Fruit fly (Drosophila melanogaster) whole organism, embryonic: ENCODE data around the gene CG10508.

Experiments used
- Ada2b ChIP-seq: fragments of 200-800 bp; sonication (Bioruptor generic); IDR thresholded peaks from 2 replicates; pipeline ENCODE4 v1.3.6; 2022; ENCODE audit warnings: missing biosample characterization, missing genetic modification characterization
- Bteb2 ChIP-seq: fragments of 200-800 bp; sonication (Bioruptor generic); optimal IDR thresholded peaks from 2 replicates; lab custom pipeline; 2016; ENCODE audit warnings: missing biosample characterization, missing genetic modification characterization
- CG1024 ChIP-seq: fragments of 200-800 bp; sonication (Bioruptor generic); IDR thresholded peaks from 2 replicates; pipeline ENCODE4 v1.3.6; 2022; ENCODE audit warnings: missing biosample characterization, missing genetic modification characterization
- CG10267 ChIP-seq: fragments of 200-800 bp; sonication (Bioruptor generic); optimal IDR thresholded peaks from 2 replicates; lab custom pipeline; 2018; ENCODE audit warnings: missing biosample characterization, mild to moderate bottlenecking, missing genetic modification characterization, moderate library complexity
- CG10462 ChIP-seq: fragments of 200-800 bp; sonication (Bioruptor generic); optimal IDR thresholded peaks from 2 replicates; lab custom pipeline; 2016; ENCODE audit warnings: missing biosample characterization, missing genetic modification characterization
- CG10654 ChIP-seq: fragments of 200-800 bp; sonication (Bioruptor generic); optimal IDR thresholded peaks from 2 replicates; lab custom pipeline; 2016; ENCODE audit warnings: missing biosample characterization, missing genetic modification characterization
- CG13775 ChIP-seq: fragments of 200-800 bp; sonication (Bioruptor generic); optimal IDR thresholded peaks from 3 replicates; lab custom pipeline; 2017; ENCODE audit warnings: missing biosample characterization, mild to moderate bottlenecking, missing genetic modification characterization
- CG14014 ChIP-seq: fragments of 200-800 bp; sonication (Bioruptor generic); IDR thresholded peaks from 2 replicates; pipeline ENCODE4 v1.3.6; 2022; ENCODE audit warnings: missing biosample characterization, missing genetic modification characterization
- CG14050 ChIP-seq: fragments of 200-800 bp; sonication (Bioruptor generic); IDR thresholded peaks from 3 replicates; pipeline ENCODE4 v1.3.6; 2022; ENCODE audit warnings: missing biosample characterization, missing genetic modification characterization
- CG14710 ChIP-seq: fragments of 200-800 bp; sonication (Bioruptor generic); optimal IDR thresholded peaks from 3 replicates; lab custom pipeline; 2019; ENCODE audit warnings: missing biosample characterization, mild to moderate bottlenecking, missing genetic modification characterization, moderate library complexity
- CG14860 ChIP-seq: fragments of 200-800 bp; sonication (Bioruptor generic); IDR thresholded peaks from 3 replicates; pipeline ENCODE4 v1.3.6; 2022; ENCODE audit warnings: missing biosample characterization, missing genetic modification characterization; ENCODE audit not compliant: partially characterized antibody
- CG15073 ChIP-seq: fragments of 200-800 bp; sonication (Bioruptor generic); optimal IDR thresholded peaks from 2 replicates; lab custom pipeline; 2016; ENCODE audit warnings: missing biosample characterization, missing genetic modification characterization
- CG30403 ChIP-seq: fragments of 200-800 bp; sonication (Bioruptor generic); optimal IDR thresholded peaks from 3 replicates; lab custom pipeline; 2016; ENCODE audit warnings: missing biosample characterization, missing genetic modification characterization
- CG3281 ChIP-seq: fragments of 200-800 bp; sonication (Bioruptor generic); optimal IDR thresholded peaks from 3 replicates; lab custom pipeline; 2017; ENCODE audit warnings: missing biosample characterization, mild to moderate bottlenecking, missing genetic modification characterization
- CG5953 ChIP-seq: fragments of 200-800 bp; sonication (Bioruptor generic); IDR thresholded peaks from 2 replicates; pipeline ENCODE4 v1.3.6; 2022; ENCODE audit warnings: missing biosample characterization, missing genetic modification characterization
- CG6791 ChIP-seq: fragments of 200-800 bp; sonication (Bioruptor generic); IDR thresholded peaks from 3 replicates; pipeline ENCODE4 v1.3.6; 2022; ENCODE audit warnings: missing biosample characterization, missing genetic modification characterization; ENCODE audit not compliant: partially characterized antibody
- CG7556 ChIP-seq: fragments of 200-800 bp; sonication (Bioruptor generic); optimal IDR thresholded peaks from 2 replicates; lab custom pipeline; 2017; ENCODE audit warnings: missing biosample characterization, mild to moderate bottlenecking, missing genetic modification characterization
- CG7786 ChIP-seq: fragments of 200-800 bp; sonication (Bioruptor generic); optimal IDR thresholded peaks from 2 replicates; lab custom pipeline; 2016; ENCODE audit warnings: missing biosample characterization, missing genetic modification characterization
- CG8359 ChIP-seq: fragments of 200-800 bp; sonication (Bioruptor generic); optimal IDR thresholded peaks from 2 replicates; lab custom pipeline; 2017; ENCODE audit warnings: missing biosample characterization, mild to moderate bottlenecking, missing genetic modification characterization, borderline replicate concordance
- CG9797 ChIP-seq: fragments of 200-800 bp; sonication (Bioruptor generic); optimal IDR thresholded peaks from 3 replicates; lab custom pipeline; 2018; ENCODE audit warnings: missing biosample characterization, mild to moderate bottlenecking, missing genetic modification characterization
- CG9817 ChIP-seq: fragments of 200-800 bp; sonication (Bioruptor generic); optimal IDR thresholded peaks from 2 replicates; lab custom pipeline; 2018; ENCODE audit warnings: missing biosample characterization, mild to moderate bottlenecking, missing genetic modification characterization, moderate library complexity
- CoRest ChIP-seq: fragments of 200-800 bp; sonication (Bioruptor generic); optimal IDR thresholded peaks from 3 replicates; lab custom pipeline; 2018; ENCODE audit warnings: missing biosample characterization, mild to moderate bottlenecking, missing genetic modification characterization, moderate library complexity
- Doc3 ChIP-seq: fragments of 200-800 bp; sonication (Bioruptor generic); IDR thresholded peaks from 3 replicates; pipeline ENCODE4 v1.3.6; 2022; ENCODE audit warnings: missing biosample characterization, missing genetic modification characterization; ENCODE audit not compliant: partially characterized antibody
- GATAe ChIP-seq: fragments of 200-800 bp; sonication (Bioruptor generic); conservative IDR thresholded peaks from 2 replicates; pipeline ENCODE4 v1.3.6; 2022; ENCODE audit warnings: missing biosample characterization, missing genetic modification characterization
- Kr ChIP-seq: fragments of 200-800 bp; sonication (Bioruptor generic); optimal IDR thresholded peaks from 2 replicates; lab custom pipeline; 2017; ENCODE audit warnings: missing biosample characterization, mild to moderate bottlenecking, missing genetic modification characterization
- Mad ChIP-seq: fragments of 200-800 bp; sonication (Bioruptor generic); optimal IDR thresholded peaks from 2 replicates; lab custom pipeline; 2016; ENCODE audit warnings: missing biosample characterization, missing genetic modification characterization
- Nf-YB ChIP-seq: fragments of 200-800 bp; sonication (Bioruptor generic); optimal IDR thresholded peaks from 3 replicates; lab custom pipeline; 2019; ENCODE audit warnings: missing biosample characterization, mild to moderate bottlenecking, missing genetic modification characterization, moderate library complexity
- Optix ChIP-seq: fragments of 200-800 bp; sonication (Bioruptor generic); IDR thresholded peaks from 3 replicates; pipeline ENCODE4 v1.3.6; 2022; ENCODE audit warnings: missing biosample characterization, missing genetic modification characterization
- Poxn ChIP-seq: fragments of 200-800 bp; sonication (Bioruptor generic); IDR thresholded peaks from 2 replicates; pipeline ENCODE4 v1.3.6; 2022; ENCODE audit warnings: missing biosample characterization, missing genetic modification characterization
- Rx ChIP-seq: fragments of 200-800 bp; sonication (Bioruptor generic); IDR thresholded peaks from 2 replicates; pipeline ENCODE4 v1.3.6; 2022; ENCODE audit warnings: missing biosample characterization, missing genetic modification characterization
- Scr ChIP-seq: fragments of 200-800 bp; sonication (Bioruptor generic); IDR thresholded peaks from 2 replicates; pipeline ENCODE4 v1.3.6; 2022; ENCODE audit warnings: missing biosample characterization, missing genetic modification characterization; ENCODE audit not compliant: partially characterized antibody
- corto ChIP-seq: fragments of 200-800 bp; sonication (Bioruptor generic); optimal IDR thresholded peaks from 2 replicates; lab custom pipeline; 2016; ENCODE audit warnings: missing biosample characterization, mild to moderate bottlenecking, missing genetic modification characterization, moderate library complexity
- crol ChIP-seq: fragments of 200-800 bp; sonication (Bioruptor generic); IDR thresholded peaks from 2 replicates; pipeline ENCODE4 v1.3.6; 2022; ENCODE audit warnings: missing biosample characterization, missing genetic modification characterization
- dan ChIP-seq: fragments of 200-800 bp; sonication (Bioruptor generic); IDR thresholded peaks from 2 replicates; pipeline ENCODE4 v1.3.6; 2022; ENCODE audit warnings: missing biosample characterization, missing genetic modification characterization
- eyg ChIP-seq: fragments of 200-800 bp; sonication (Bioruptor generic); optimal IDR thresholded peaks from 3 replicates; lab custom pipeline; 2016; ENCODE audit warnings: missing biosample characterization, missing genetic modification characterization
- fd64A ChIP-seq: fragments of 200-800 bp; sonication (Bioruptor generic); optimal IDR thresholded peaks from 3 replicates; lab custom pipeline; 2018; ENCODE audit warnings: missing biosample characterization, mild to moderate bottlenecking, missing genetic modification characterization
- gt ChIP-seq: fragments of 200-800 bp; sonication (Bioruptor generic); IDR thresholded peaks from 2 replicates; pipeline ENCODE4 v1.3.6; 2022; ENCODE audit warnings: missing biosample characterization, missing genetic modification characterization
- ham ChIP-seq: fragments of 200-800 bp; sonication (Bioruptor generic); IDR thresholded peaks from 2 replicates; pipeline ENCODE4 v1.3.6; 2022; ENCODE audit warnings: missing biosample characterization, missing genetic modification characterization
- jumu ChIP-seq: fragments of 200-800 bp; sonication (Bioruptor generic); optimal IDR thresholded peaks from 3 replicates; lab custom pipeline; 2016; ENCODE audit warnings: missing biosample characterization, missing genetic modification characterization
- mirr ChIP-seq: fragments of 200-800 bp; sonication (Bioruptor generic); optimal IDR thresholded peaks from 3 replicates; lab custom pipeline; 2018; ENCODE audit warnings: missing biosample characterization, mild to moderate bottlenecking, missing genetic modification characterization
- nmo ChIP-seq: fragments of 200-800 bp; sonication (Bioruptor generic); optimal IDR thresholded peaks from 2 replicates; lab custom pipeline; 2018; ENCODE audit warnings: missing biosample characterization, mild to moderate bottlenecking, missing genetic modification characterization, moderate library complexity
- nom ChIP-seq: fragments of 200-800 bp; sonication (Bioruptor generic); optimal IDR thresholded peaks from 2 replicates; lab custom pipeline; 2017; ENCODE audit warnings: missing biosample characterization, missing genetic modification characterization, mild to moderate bottlenecking, moderate library complexity, missing genetic modification reagents
- org-1 ChIP-seq: fragments of 200-800 bp; sonication (Bioruptor generic); optimal IDR thresholded peaks from 2 replicates; lab custom pipeline; 2017; ENCODE audit warnings: missing biosample characterization, missing genetic modification characterization
- p53 ChIP-seq: fragments of 200-800 bp; sonication (Bioruptor generic); optimal IDR thresholded peaks from 2 replicates; lab custom pipeline; 2016; ENCODE audit warnings: missing biosample characterization, missing genetic modification characterization
- run ChIP-seq: fragments of 200-800 bp; sonication (Bioruptor generic); optimal IDR thresholded peaks from 3 replicates; lab custom pipeline; 2018; ENCODE audit warnings: missing biosample characterization, mild to moderate bottlenecking, missing genetic modification characterization
- sna ChIP-seq: fragments of 200-800 bp; sonication (Bioruptor generic); IDR thresholded peaks from 2 replicates; pipeline ENCODE4 v1.3.6; 2022; ENCODE audit warnings: missing biosample characterization, missing genetic modification characterization; ENCODE audit not compliant: partially characterized antibody
- tap ChIP-seq: fragments of 200-800 bp; optimal IDR thresholded peaks from 3 replicates; lab custom pipeline; 2019; ENCODE audit warnings: missing biosample characterization, mild to moderate bottlenecking, missing genetic modification characterization, moderate library complexity
- vvl ChIP-seq: fragments of 200-800 bp; sonication (Bioruptor generic); IDR thresholded peaks from 2 replicates; pipeline ENCODE4 v1.3.6; 2022; ENCODE audit warnings: missing biosample characterization, missing genetic modification characterization
- wek ChIP-seq: fragments of 200-800 bp; sonication (Bioruptor generic); optimal IDR thresholded peaks from 3 replicates; lab custom pipeline; 2018; ENCODE audit warnings: missing biosample characterization, mild to moderate bottlenecking, missing genetic modification characterization, moderate library complexity
- zen ChIP-seq: fragments of 200-800 bp; sonication (Bioruptor generic); optimal IDR thresholded peaks from 3 replicates; lab custom pipeline; 2018; ENCODE audit warnings: missing biosample characterization, mild to moderate bottlenecking, missing genetic modification characterization, moderate library complexity

The CG10508 gene

dm6 chr3L:21253761-21254523, 43.9 kb downstream of the CG10508 start (continued):
- TF ChIP-seq Rx (GFP tag; lab: Robert Waterston, UW) (no peak), ham (GFP tag; lab: Robert Waterston, UW) (no peak), Bteb2 (GFP tag; lab: Kevin White, UChicago) (no peak), CG8359 (no peak), dan (no peak), sna (GFP tag; lab: Robert Waterston, UW) (no peak), CG14014 (GFP tag; lab: Robert Waterston, UW) (no peak), wek (GFP tag; lab: Kevin White, UChicago) (no peak), CG9817 (tag; lab: Kevin White, UChicago) (no peak), CG13775 (GFP tag; lab: Kevin White, UChicago) (no peak), CG15073 (GFP tag; lab: Kevin White, UChicago) (no peak), run (tag; lab: Kevin White, UChicago) (no peak), tap (tag; lab: Kevin White, UChicago) (peak; percentile 55), CG14050 (no peak), CG6791 (no peak), CG7556 (GFP tag; lab: Kevin White, UChicago) (peak; percentile 13), CG14710 (peak; percentile 52), CG5953 (GFP tag; lab: Robert Waterston, UW) (no peak), p53 (GFP tag; lab: Kevin White, UChicago) (no peak), Ada2b (GFP tag; lab: Robert Waterston, UW) (0 out of 2 replicates have a peak, but pooled peaks have one; percentile 17), CG7786 (GFP tag; lab: Kevin White, UChicago) (no peak), jumu (no peak), zen (tag; lab: Kevin White, UChicago) (peak; percentile 28), GATAe (GFP tag; lab: Robert Waterston, UW) (no peak), CG10267 (tag; lab: Kevin White, UChicago) (peak; percentile 23), CG10654 (GFP tag; lab: Kevin White, UChicago) (no peak), CoRest (tag; lab: Kevin White, UChicago) (peak; percentile 50), CG9797 (GFP tag; lab: Kevin White, UChicago) (no peak), Poxn (no peak), nom (GFP tag; lab: Kevin White, UChicago) (peak; percentile 95), nmo (GFP tag; lab: Kevin White, UChicago) (peak; percentile 73), Optix (GFP tag; lab: Robert Waterston, UW) (no peak), CG30403 (GFP tag; lab: Kevin White, UChicago) (peak; percentile 51), crol (GFP tag; lab: Robert Waterston, UW) (no peak), mirr (GFP tag; lab: Kevin White, UChicago) (no peak), Nf-YB (GFP tag; lab: Kevin White, UChicago) (no peak), CG10462 (GFP tag; lab: Kevin White, UChicago) (peak; percentile 11), gt (GFP tag; lab: Robert Waterston, UW) (no peak), Doc3 (GFP tag; lab: Robert Waterston, UW) (no peak), CG3281 (GFP tag; lab: Kevin White, UChicago) (no peak), Mad (GFP tag; lab: Kevin White, UChicago) (no peak), CG14860 (GFP tag; lab: Robert Waterston, UW) (no peak), fd64A (no peak), vvl (GFP tag; lab: Robert Waterston, UW) (peak; percentile 47), Kr (GFP tag; lab: Kevin White, UChicago) (no peak), Scr (no peak), corto (GFP tag; lab: Kevin White, UChicago) (peak; percentile 99), CG1024 (GFP tag; lab: Robert Waterston, UW) (0 out of 2 replicates have a peak, but pooled peaks have one; percentile 8), eyg (GFP tag; lab: Kevin White, UChicago) (no peak), org-1 (GFP tag; lab: Kevin White, UChicago) (no peak)
